Fruit fly (Drosophila melanogaster) whole organism, prepupa: ENCODE results near the gene CG15914.

Experiments used
- Gug ChIP-seq: fragments of 200-800 bp; sonication (Bioruptor generic); IDR thresholded peaks from 2 replicates; pipeline ENCODE4 v1.3.6; 2022; ENCODE audit warnings: missing biosample characterization, missing genetic modification characterization
- Met ChIP-seq: fragments of 200-800 bp; sonication (Bioruptor generic); optimal IDR thresholded peaks from 3 replicates; lab custom pipeline; 2016; ENCODE audit warnings: missing biosample characterization, missing genetic modification characterization
- fkh ChIP-seq: fragments of 200-800 bp; sonication (Bioruptor generic); optimal IDR thresholded peaks from 3 replicates; lab custom pipeline; 2017; ENCODE audit warnings: missing biosample characterization, mild to moderate bottlenecking, missing genetic modification characterization, moderate library complexity
- ss ChIP-seq, 2 experiments: fragments of 200-800 bp; sonication (Bioruptor generic); optimal IDR thresholded peaks; 2 replicates in 1 of 2; 3 replicates in 1 of 2; lab custom pipeline; 2017 to 2018; ENCODE audit warnings: mild to moderate bottlenecking in 2 of 2, missing biosample characterization in 2 of 2, missing genetic modification characterization in 2 of 2, moderate library complexity in 1 of 2

- no peak for TF ChIP-seq Gug
- TF ChIP-seq ss (GFP tag; optimal IDR thresholded peaks at IDR 0.05; lab: Kevin White, UChicago) = no peak
- TF ChIP-seq fkh = no peak
- no peak for TF ChIP-seq Met (GFP tag; lab: Kevin White, UChicago)
Observed at dm6 chrX:15809255-15809654, 44.0 kb upstream of the CG15914 start, which contains the start of gene CG8509.
